Worm (Caenorhabditis elegans): ENCODE data around the gene Y54G2A.72.

ce11 chrIV:2742470-2743044 is 35.4 kb upstream of the Y54G2A.72 start, which contains the start of gene nhr-277:
- no peak for TF ChIP-seq zfh-2 (GFP tag; conservative IDR thresholded peaks at IDR 0.05)
- TF ChIP-seq dpl-1 (GFP tag; optimal IDR thresholded peaks at IDR 0.05) = no peak
- no peak for TF ChIP-seq C06A6.2 (GFP tag; conservative IDR thresholded peaks at IDR 0.05)
- TF ChIP-seq ceh-58 (GFP tag; IDR thresholded peaks at IDR 0.05) = no peak
- TF ChIP-seq egl-44 (GFP tag; IDR thresholded peaks at IDR 0.05) = no peak
- no peak for TF ChIP-seq attf-6 (GFP tag; IDR thresholded peaks at IDR 0.05)
- no peak for TF ChIP-seq let-526 (GFP tag; IDR thresholded peaks at IDR 0.05)
- no peak for TF ChIP-seq nhr-120 (GFP tag; IDR thresholded peaks at IDR 0.05)
- TF ChIP-seq bed-1 (GFP tag; IDR thresholded peaks at IDR 0.05) = no peak
- no peak for TF ChIP-seq F52B5.7 (tag; optimal IDR thresholded peaks at IDR 0.05)
- TF ChIP-seq pbrm-1 (GFP tag; IDR thresholded peaks at IDR 0.05) = no peak
- TF ChIP-seq snpc-1.1 (tag; optimal IDR thresholded peaks at IDR 0.05; ENCODE audit: insufficient read depth) = no peak
